Fruit fly (Drosophila melanogaster) whole organism, embryonic: ENCODE measurements around the gene Ifrd1.

Experiments
- Adf1 ChIP-seq: fragments of 200-800 bp; sonication (Bioruptor generic); IDR thresholded peaks from 2 replicates; pipeline ENCODE4 v1.3.6; 2022; ENCODE audit warnings: missing biosample characterization, missing genetic modification characterization
- Awh ChIP-seq: fragments of 200-800 bp; sonication (Bioruptor generic); IDR thresholded peaks from 2 replicates; pipeline ENCODE4, ENCODE4 v1.3.6; 2022; ENCODE audit warnings: missing biosample characterization, missing genetic modification characterization
- CG10565 ChIP-seq: fragments of 200-800 bp; sonication (Bioruptor generic); optimal IDR thresholded peaks from 3 replicates; lab custom pipeline; 2016; ENCODE audit warnings: missing biosample characterization, mild to moderate bottlenecking, missing genetic modification characterization
- CG1602 ChIP-seq: fragments of 200-800 bp; sonication (Bioruptor generic); optimal IDR thresholded peaks from 3 replicates; lab custom pipeline; 2016; ENCODE audit warnings: missing biosample characterization, missing genetic modification characterization
- CG17359 ChIP-seq: fragments of 200-800 bp; sonication (Bioruptor generic); optimal IDR thresholded peaks from 3 replicates; lab custom pipeline; 2018; ENCODE audit warnings: missing biosample characterization, mild to moderate bottlenecking, missing genetic modification characterization, moderate library complexity
- CG18619 ChIP-seq: fragments of 200-800 bp; sonication (Bioruptor generic); optimal IDR thresholded peaks from 3 replicates; lab custom pipeline; 2017; ENCODE audit warnings: missing biosample characterization, mild to moderate bottlenecking, missing genetic modification characterization
- CG31224 ChIP-seq: fragments of 200-800 bp; sonication (Bioruptor generic); IDR thresholded peaks from 2 replicates; pipeline ENCODE4 v1.3.6; 2022; ENCODE audit warnings: missing biosample characterization, missing genetic modification characterization
- CG31365 ChIP-seq: fragments of 200-800 bp; sonication (Bioruptor generic); optimal IDR thresholded peaks from 2 replicates; lab custom pipeline; 2018; ENCODE audit warnings: missing biosample characterization, mild to moderate bottlenecking, missing genetic modification characterization
- CG33213 ChIP-seq: fragments of 200-800 bp; sonication (Bioruptor generic); optimal IDR thresholded peaks from 3 replicates; lab custom pipeline; 2016; ENCODE audit warnings: missing biosample characterization, missing genetic modification characterization
- CG34224 ChIP-seq: fragments of 200-800 bp; sonication (Bioruptor generic); IDR thresholded peaks from 3 replicates; pipeline ENCODE4 v1.3.6; 2022; ENCODE audit warnings: missing biosample characterization, missing genetic modification characterization; ENCODE audit not compliant: partially characterized antibody
- CG4854 ChIP-seq: fragments of 200-800 bp; sonication (Bioruptor generic); optimal IDR thresholded peaks from 2 replicates; lab custom pipeline; 2016; ENCODE audit warnings: missing biosample characterization, missing genetic modification characterization, inconsistent platforms
- CG5180 ChIP-seq: fragments of 200-800 bp; sonication (Bioruptor generic); optimal IDR thresholded peaks from 3 replicates; lab custom pipeline; 2017; ENCODE audit warnings: missing biosample characterization, missing genetic modification characterization, mild to moderate bottlenecking, moderate library complexity, missing genetic modification reagents
- CG8281 ChIP-seq: fragments of 200-800 bp; sonication (Bioruptor generic); optimal IDR thresholded peaks from 2 replicates; lab custom pipeline; 2018; ENCODE audit warnings: missing biosample characterization, mild to moderate bottlenecking, missing genetic modification characterization, moderate library complexity
- CG8944 ChIP-seq: fragments of 200-800 bp; sonication (Bioruptor generic); optimal IDR thresholded peaks from 3 replicates; lab custom pipeline; 2016; ENCODE audit warnings: missing biosample characterization, missing genetic modification characterization
- CG9932 ChIP-seq: fragments of 200-800 bp; sonication (Bioruptor generic); IDR thresholded peaks from 2 replicates; pipeline ENCODE4 v1.3.6; 2022; ENCODE audit warnings: missing biosample characterization, missing genetic modification characterization
- D ChIP-seq, 2 experiments: fragments of 200-800 bp in 1 of 2; fragments of >200 bp in 1 of 2; sonication (Bioruptor generic) in 1 of 2; optimal IDR thresholded peaks; 2 replicates in 1 of 2; 3 replicates in 1 of 2; lab custom pipeline; 2017; ENCODE audit warnings: mild to moderate bottlenecking in 1 of 2, missing biosample characterization in 1 of 2, missing genetic modification characterization in 1 of 2, missing genetic modification reagents in 1 of 2
- Dp ChIP-seq: fragments of 200-800 bp; sonication (Bioruptor generic); optimal IDR thresholded peaks from 2 replicates; lab custom pipeline; 2018; ENCODE audit warnings: missing biosample characterization, mild to moderate bottlenecking, missing genetic modification characterization, moderate library complexity
- GATAe ChIP-seq: fragments of 200-800 bp; sonication (Bioruptor generic); conservative IDR thresholded peaks from 2 replicates; pipeline ENCODE4 v1.3.6; 2022; ENCODE audit warnings: missing biosample characterization, missing genetic modification characterization
- Gsc ChIP-seq: fragments of 200-800 bp; sonication (Bioruptor generic); IDR thresholded peaks from 2 replicates; pipeline ENCODE4 v1.3.6; 2022; ENCODE audit warnings: missing biosample characterization, missing genetic modification characterization
- Hand ChIP-seq: fragments of 200-800 bp; sonication (Bioruptor generic); optimal IDR thresholded peaks from 2 replicates; lab custom pipeline; 2017; ENCODE audit warnings: mild to moderate bottlenecking, missing biosample characterization, missing genetic modification reagents, missing genetic modification characterization
- Hey ChIP-seq: fragments of 200-800 bp; sonication (Bioruptor generic); optimal IDR thresholded peaks from 3 replicates; lab custom pipeline; 2018; ENCODE audit warnings: missing biosample characterization, mild to moderate bottlenecking, missing genetic modification characterization
- Hmx ChIP-seq: fragments of 200-800 bp; sonication (Bioruptor generic); optimal IDR thresholded peaks from 2 replicates; lab custom pipeline; 2016; ENCODE audit warnings: missing biosample characterization, missing genetic modification characterization
- Lhr ChIP-seq: fragments of 200-800 bp; sonication (Bioruptor generic); optimal IDR thresholded peaks from 3 replicates; lab custom pipeline; 2017; ENCODE audit warnings: mild to moderate bottlenecking, missing biosample characterization, missing genetic modification reagents, missing genetic modification characterization
- NC2β ChIP-seq: fragments of 200-800 bp; sonication (Bioruptor generic); optimal IDR thresholded peaks from 2 replicates; lab custom pipeline; 2016; ENCODE audit warnings: missing biosample characterization, missing genetic modification characterization
- NFAT ChIP-seq: fragments of 200-800 bp; sonication (Bioruptor generic); IDR thresholded peaks from 2 replicates; pipeline ENCODE4 v1.3.6; 2022; ENCODE audit warnings: missing biosample characterization, missing genetic modification characterization
- Nf-YB ChIP-seq: fragments of 200-800 bp; sonication (Bioruptor generic); optimal IDR thresholded peaks from 3 replicates; lab custom pipeline; 2019; ENCODE audit warnings: missing biosample characterization, mild to moderate bottlenecking, missing genetic modification characterization, moderate library complexity
- Oaz ChIP-seq: fragments of 200-800 bp; sonication (Bioruptor generic); IDR thresholded peaks from 2 replicates; pipeline ENCODE4 v1.3.6; 2022; ENCODE audit warnings: missing biosample characterization, missing genetic modification characterization
- Six4 ChIP-seq: fragments of 200-800 bp; sonication (Bioruptor generic); optimal IDR thresholded peaks from 2 replicates; lab custom pipeline; 2016; ENCODE audit warnings: missing biosample characterization, missing genetic modification characterization
- Sry-δ ChIP-seq: fragments of 200-800 bp; sonication (Bioruptor generic); optimal IDR thresholded peaks from 2 replicates; lab custom pipeline; 2016; ENCODE audit warnings: missing biosample characterization, missing genetic modification characterization
- aop ChIP-seq: fragments of 200-800 bp; sonication (Bioruptor generic); IDR thresholded peaks from 2 replicates; pipeline ENCODE4 v1.3.6; 2022; ENCODE audit warnings: missing biosample characterization, missing genetic modification characterization
- bsh ChIP-seq, 2 experiments: fragments of 200-800 bp; sonication (Bioruptor generic); optimal IDR thresholded peaks; 2 replicates each; lab custom pipeline; 2017 to 2018; ENCODE audit warnings: mild to moderate bottlenecking in 2 of 2, missing biosample characterization in 2 of 2, missing genetic modification characterization in 2 of 2, moderate library complexity in 1 of 2
- cg ChIP-seq: fragments of 200-800 bp; sonication (Bioruptor generic); optimal IDR thresholded peaks from 3 replicates; lab custom pipeline; 2019; ENCODE audit warnings: missing biosample characterization, mild to moderate bottlenecking, missing genetic modification characterization, moderate library complexity
- corto ChIP-seq: fragments of 200-800 bp; sonication (Bioruptor generic); optimal IDR thresholded peaks from 2 replicates; lab custom pipeline; 2016; ENCODE audit warnings: missing biosample characterization, mild to moderate bottlenecking, missing genetic modification characterization, moderate library complexity
- dm ChIP-seq: fragments of 200-800 bp; sonication (Bioruptor generic); optimal IDR thresholded peaks from 3 replicates; lab custom pipeline; 2016; ENCODE audit warnings: missing biosample characterization, missing genetic modification characterization
- dpn ChIP-seq, 2 experiments: fragments of 200-800 bp; sonication (Bioruptor generic); optimal IDR thresholded peaks; 3 replicates each; lab custom pipeline; 2016; ENCODE audit warnings: missing biosample characterization in 2 of 2, missing genetic modification characterization in 2 of 2
- exex ChIP-seq: fragments of 200-800 bp; sonication (Bioruptor generic); optimal IDR thresholded peaks from 4 replicates; lab custom pipeline; 2018; ENCODE audit warnings: missing biosample characterization, mild to moderate bottlenecking, missing genetic modification characterization, moderate library complexity
- hkb ChIP-seq, 2 experiments: fragments of 200-800 bp in 1 of 2; fragments of >200 bp in 1 of 2; sonication (Bioruptor generic) in 1 of 2; IDR thresholded peaks in 1 of 2; optimal IDR thresholded peaks in 1 of 2; 2 replicates each; pipeline versions ENCODE4 v1.3.6 to Lab custom; 2017 to 2022; ENCODE audit warnings: missing biosample characterization in 1 of 2, missing genetic modification characterization in 1 of 2
- mam ChIP-seq: fragments of 200-800 bp; sonication (Bioruptor generic); optimal IDR thresholded peaks from 3 replicates; lab custom pipeline; 2016; ENCODE audit warnings: missing biosample characterization, missing genetic modification characterization
- mirr ChIP-seq: fragments of 200-800 bp; sonication (Bioruptor generic); optimal IDR thresholded peaks from 3 replicates; lab custom pipeline; 2018; ENCODE audit warnings: missing biosample characterization, mild to moderate bottlenecking, missing genetic modification characterization
- repo ChIP-seq: fragments of 200-800 bp; sonication (Bioruptor generic); optimal IDR thresholded peaks from 2 replicates; lab custom pipeline; 2016; ENCODE audit warnings: missing biosample characterization, missing genetic modification characterization
- rib ChIP-seq: fragments of 200-800 bp; sonication (Bioruptor generic); IDR thresholded peaks from 2 replicates; pipeline ENCODE4 v1.3.6; 2022; ENCODE audit warnings: missing biosample characterization, missing genetic modification characterization
- scrt ChIP-seq: fragments of 200-800 bp; sonication (Bioruptor generic); optimal IDR thresholded peaks from 2 replicates; lab custom pipeline; 2018; ENCODE audit warnings: missing biosample characterization, mild to moderate bottlenecking, missing genetic modification characterization, moderate library complexity
- sens ChIP-seq: fragments of 200-800 bp; sonication (Bioruptor generic); peaks from one replicate; lab custom pipeline; 2016; ENCODE audit warnings: missing biosample characterization, missing genetic modification characterization
- seq ChIP-seq: fragments of 200-800 bp; sonication (Bioruptor generic); IDR thresholded peaks from 2 replicates; pipeline ENCODE4 v1.3.6; 2022; ENCODE audit warnings: missing biosample characterization, missing genetic modification characterization
- sna ChIP-seq: fragments of 200-800 bp; sonication (Bioruptor generic); IDR thresholded peaks from 2 replicates; pipeline ENCODE4 v1.3.6; 2022; ENCODE audit warnings: missing biosample characterization, missing genetic modification characterization; ENCODE audit not compliant: partially characterized antibody
- so ChIP-seq: fragments of 200-800 bp; sonication (Bioruptor generic); IDR thresholded peaks from 3 replicates; pipeline ENCODE4 v1.3.6; 2022; ENCODE audit warnings: missing biosample characterization, missing genetic modification characterization
- twi ChIP-seq: fragments of 200-800 bp; optimal IDR thresholded peaks from 2 replicates; lab custom pipeline; 2019; ENCODE audit warnings: missing biosample characterization, mild to moderate bottlenecking, missing genetic modification characterization, moderate library complexity

Gene Ifrd1

dm6 chr2L:2855773-2856615 lies 18.3 kb downstream of the Ifrd1 start, which contains the start of the genes CG3104 and RpS21 (continued):
- TF ChIP-seq Lhr (GFP tag; lab: Kevin White, UChicago) (peak; percentile 96), so (GFP tag; lab: Robert Waterston, UW) (peak; percentile 74), sens (GFP tag; lab: Kevin White, UChicago) (peak; percentile 96), CG1602 (peak; percentile 72), CG34224 (GFP tag; lab: Robert Waterston, UW) (no peak; the same call in 2 of the 3 replicates), CG4854 (GFP tag; lab: Kevin White, UChicago) (peak; percentile 75), corto (GFP tag; lab: Kevin White, UChicago) (no peak), NFAT (GFP tag; lab: Robert Waterston, UW) (peak; percentile 98), seq (GFP tag; lab: Robert Waterston, UW) (no peak), Adf1 (GFP tag; lab: Robert Waterston, UW) (peak; percentile 60; the same call in 1 of the 2 replicates), CG10565 (GFP tag; lab: Kevin White, UChicago) (peak; percentile 66), CG18619 (GFP tag; lab: Kevin White, UChicago) (peak; percentile 93), cg (no peak), Sry-δ (GFP tag; lab: Kevin White, UChicago) (peak; percentile 59), Gsc (GFP tag; lab: Robert Waterston, UW) (no peak), rib (GFP tag; lab: Robert Waterston, UW) (peak; percentile 31; the same call in 1 of the 2 replicates), Six4 (GFP tag; lab: Kevin White, UChicago) (peak; percentile 74), Oaz (GFP tag; lab: Robert Waterston, UW) (peak; percentile 75), dm (GFP tag; lab: Kevin White, UChicago) (peak; percentile 95), sna (0 out of 2 replicates have a peak, but pooled peaks have one; percentile 2), aop (GFP tag; lab: Robert Waterston, UW) (no peak), CG33213 (GFP tag; lab: Kevin White, UChicago) (peak; percentile 96), mam (GFP tag; lab: Kevin White, UChicago) (peak; percentile 86), Hand (peak; percentile 15), CG8281 (peak; percentile 57), mirr (GFP tag; lab: Kevin White, UChicago) (peak; percentile 89), Awh (GFP tag; lab: Robert Waterston, UW) (peak; percentile 82), CG9932 (GFP tag; lab: Robert Waterston, UW) (peak; percentile 93), repo (GFP tag; lab: Kevin White, UChicago) (peak; percentile 80), GATAe (GFP tag; lab: Robert Waterston, UW) (no peak), CG17359 (tag; lab: Kevin White, UChicago) (peak; percentile 76), CG5180 (GFP tag; lab: Kevin White, UChicago) (peak; percentile 44), Dp (peak; percentile 80), exex (tag; lab: Kevin White, UChicago) (peak; percentile 29), twi (tag; lab: Kevin White, UChicago) (peak; percentile 78), Nf-YB (GFP tag; lab: Kevin White, UChicago) (peak; percentile 65), bsh (GFP tag; optimal IDR thresholded peaks at IDR 0.05; lab: Kevin White, UChicago) (peak; percentile 34 to 69), CG8944 (peak; percentile 83), CG31365 (peak; percentile 65), NC2β (GFP tag; lab: Kevin White, UChicago) (peak; percentile 93), CG31224 (GFP tag; lab: Robert Waterston, UW) (peak; percentile 75), hkb (optimal IDR thresholded peaks at IDR 0.05; lab: Kevin White, UChicago) (peak; percentile 87), hkb (GFP tag; IDR thresholded peaks at IDR 0.05; lab: Robert Waterston, UW) (peak; percentile 65; the same call in 1 of the 2 replicates), Hey (tag; lab: Kevin White, UChicago) (peak; percentile 79), scrt (peak; percentile 83), D (optimal IDR thresholded peaks at IDR 0.05; lab: Kevin White, UChicago) (no peak), D (GFP tag; optimal IDR thresholded peaks at IDR 0.05; lab: Kevin White, UChicago) (peak; percentile 77), Hmx (GFP tag; lab: Kevin White, UChicago) (no peak), dpn (GFP tag; optimal IDR thresholded peaks at IDR 0.05; lab: Kevin White, UChicago) (peak; percentile 79 to 87)
